Fruit fly (Drosophila melanogaster) whole organism, embryonic: ENCODE measurements around the gene mRRF2.

Experiments
- ATbp ChIP-seq: fragments of 200-800 bp; sonication (Bioruptor generic); optimal IDR thresholded peaks from 2 replicates; lab custom pipeline; 2017; ENCODE audit warnings: missing biosample characterization, mild to moderate bottlenecking, missing genetic modification characterization, missing genetic modification reagents
- Abd-B ChIP-seq: fragments of 200-800 bp; sonication (Bioruptor generic); optimal IDR thresholded peaks from 2 replicates; lab custom pipeline; 2018; ENCODE audit warnings: missing biosample characterization, mild to moderate bottlenecking, missing genetic modification characterization, moderate library complexity
- C15 ChIP-seq: fragments of 200-800 bp; sonication (Bioruptor generic); IDR thresholded peaks from 3 replicates; pipeline ENCODE4 v1.3.6; 2022; ENCODE audit warnings: missing biosample characterization, missing genetic modification characterization
- CG10543 ChIP-seq: fragments of 200-800 bp; sonication (Bioruptor generic); optimal IDR thresholded peaks from 3 replicates; lab custom pipeline; 2017; ENCODE audit warnings: missing biosample characterization, mild to moderate bottlenecking, missing genetic modification characterization, moderate library complexity
- CG10959 ChIP-seq: fragments of 200-800 bp; sonication (Bioruptor generic); IDR thresholded peaks from 2 replicates; pipeline ENCODE4 v1.3.6; 2022; ENCODE audit warnings: missing biosample characterization, missing genetic modification characterization
- CG11695 ChIP-seq: fragments of 200-800 bp; sonication (Bioruptor generic); IDR thresholded peaks from 3 replicates; pipeline ENCODE4 v1.3.6; 2022; ENCODE audit warnings: missing biosample characterization, missing genetic modification characterization
- CG12659 ChIP-seq: fragments of 200-800 bp; sonication (Bioruptor generic); optimal IDR thresholded peaks from 3 replicates; lab custom pipeline; 2017; ENCODE audit warnings: mild to moderate bottlenecking, missing biosample characterization, missing genetic modification reagents, missing genetic modification characterization
- CG15479 ChIP-seq: fragments of 200-800 bp; sonication (Bioruptor generic); optimal IDR thresholded peaks from 3 replicates; lab custom pipeline; 2019; ENCODE audit warnings: missing biosample characterization, mild to moderate bottlenecking, missing genetic modification characterization, moderate library complexity
- CG17361 ChIP-seq: fragments of 200-800 bp; sonication (Bioruptor generic); IDR thresholded peaks from 3 replicates; pipeline ENCODE4 v1.3.6; 2022; ENCODE audit warnings: missing biosample characterization, missing genetic modification characterization
- CG17829 ChIP-seq: fragments of 200-800 bp; optimal IDR thresholded peaks from 2 replicates; lab custom pipeline; 2019; ENCODE audit warnings: missing biosample characterization, mild to moderate bottlenecking, missing genetic modification characterization, moderate library complexity
- CG1832 ChIP-seq: fragments of 200-800 bp; sonication (Bioruptor generic); optimal IDR thresholded peaks from 2 replicates; lab custom pipeline; 2017; ENCODE audit warnings: missing biosample characterization, mild to moderate bottlenecking, missing genetic modification characterization, inconsistent platforms
- CG3407 ChIP-seq: fragments of 200-800 bp; sonication (Bioruptor generic); optimal IDR thresholded peaks from 2 replicates; lab custom pipeline; 2018; ENCODE audit warnings: missing biosample characterization, mild to moderate bottlenecking, missing genetic modification characterization
- CG3838 ChIP-seq: fragments of 200-800 bp; sonication (Bioruptor generic); optimal IDR thresholded peaks from 3 replicates; lab custom pipeline; 2016; ENCODE audit warnings: missing biosample characterization, missing genetic modification characterization
- CG4730 ChIP-seq: fragments of 200-800 bp; sonication (Bioruptor generic); IDR thresholded peaks from 2 replicates; pipeline ENCODE4 v1.3.6; 2022; ENCODE audit warnings: missing biosample characterization, missing genetic modification characterization
- CG6175 ChIP-seq: fragments of 200-800 bp; sonication (Bioruptor generic); IDR thresholded peaks from 3 replicates; pipeline ENCODE4 v1.3.6; 2022; ENCODE audit warnings: missing biosample characterization, missing genetic modification characterization
- CG7372 ChIP-seq: fragments of 200-800 bp; sonication (Bioruptor generic); IDR thresholded peaks from 2 replicates; pipeline ENCODE4 v1.3.6; 2022; ENCODE audit warnings: missing biosample characterization, missing genetic modification characterization
- CG7839 ChIP-seq: fragments of 200-800 bp; sonication (Bioruptor generic); optimal IDR thresholded peaks from 3 replicates; lab custom pipeline; 2018; ENCODE audit warnings: missing biosample characterization, mild to moderate bottlenecking, missing genetic modification characterization, moderate library complexity
- CG9817 ChIP-seq: fragments of 200-800 bp; sonication (Bioruptor generic); optimal IDR thresholded peaks from 2 replicates; lab custom pipeline; 2018; ENCODE audit warnings: missing biosample characterization, mild to moderate bottlenecking, missing genetic modification characterization, moderate library complexity
- Dbx ChIP-seq: fragments of 200-800 bp; sonication (Bioruptor generic); IDR thresholded peaks from 3 replicates; pipeline ENCODE4 v1.3.6; 2022; ENCODE audit warnings: missing biosample characterization, missing genetic modification characterization
- Ets65A ChIP-seq: fragments of 200-800 bp; sonication (Bioruptor generic); peaks from one replicate; lab custom pipeline; 2016; ENCODE audit warnings: missing biosample characterization, missing genetic modification characterization
- Med ChIP-seq: fragments of 200-800 bp; sonication (Bioruptor generic); peaks from one replicate; lab custom pipeline; 2016; ENCODE audit warnings: missing biosample characterization, missing genetic modification characterization, mild to moderate bottlenecking, inconsistent platforms, moderate library complexity
- Scr ChIP-seq: fragments of 200-800 bp; sonication (Bioruptor generic); IDR thresholded peaks from 2 replicates; pipeline ENCODE4 v1.3.6; 2022; ENCODE audit warnings: missing biosample characterization, missing genetic modification characterization; ENCODE audit not compliant: partially characterized antibody
- aop ChIP-seq: fragments of 200-800 bp; sonication (Bioruptor generic); IDR thresholded peaks from 2 replicates; pipeline ENCODE4 v1.3.6; 2022; ENCODE audit warnings: missing biosample characterization, missing genetic modification characterization
- ap ChIP-seq: fragments of 200-800 bp; sonication (Bioruptor generic); IDR thresholded peaks from 2 replicates; pipeline ENCODE4 v1.3.6; 2022; ENCODE audit warnings: missing biosample characterization, missing genetic modification characterization
- ash1 ChIP-seq: fragments of 200-800 bp; sonication (Bioruptor generic); optimal IDR thresholded peaks from 2 replicates; lab custom pipeline; 2018; ENCODE audit warnings: missing biosample characterization, mild to moderate bottlenecking, missing genetic modification characterization
- bowl ChIP-seq: fragments of 200-800 bp; sonication (Bioruptor generic); IDR thresholded peaks from 2 replicates; pipeline ENCODE4 v1.3.6; 2022; ENCODE audit warnings: missing biosample characterization, missing genetic modification characterization
- chinmo ChIP-seq: fragments of 200-800 bp; sonication (Bioruptor generic); IDR thresholded peaks from 4 replicates; pipeline ENCODE4 v1.3.6; 2022; ENCODE audit warnings: missing biosample characterization, missing genetic modification characterization; ENCODE audit not compliant: partially characterized antibody
- crol ChIP-seq: fragments of 200-800 bp; sonication (Bioruptor generic); IDR thresholded peaks from 2 replicates; pipeline ENCODE4 v1.3.6; 2022; ENCODE audit warnings: missing biosample characterization, missing genetic modification characterization
- ftz-f1 ChIP-seq: fragments of 200-800 bp; sonication (Bioruptor generic); optimal IDR thresholded peaks from 2 replicates; lab custom pipeline; 2016; ENCODE audit warnings: missing biosample characterization, missing genetic modification characterization
- gce ChIP-seq: fragments of 200-800 bp; sonication (Bioruptor generic); IDR thresholded peaks from 3 replicates; pipeline ENCODE4 v1.3.6; 2022; ENCODE audit warnings: missing biosample characterization, missing genetic modification characterization
- hb ChIP-seq: fragments of 200-800 bp; sonication (Bioruptor generic); IDR thresholded peaks from 3 replicates; pipeline ENCODE4 v1.3.6; 2022; ENCODE audit warnings: missing biosample characterization, missing genetic modification characterization; ENCODE audit not compliant: partially characterized antibody
- klu ChIP-seq: fragments of 200-800 bp; sonication (Bioruptor generic); IDR thresholded peaks from 2 replicates; pipeline ENCODE4 v1.3.6; 2022; ENCODE audit warnings: missing biosample characterization, missing genetic modification characterization
- knrl ChIP-seq: fragments of 200-800 bp; sonication (Bioruptor generic); IDR thresholded peaks from 3 replicates; pipeline ENCODE4 v1.3.6; 2022; ENCODE audit warnings: missing biosample characterization, missing genetic modification characterization; ENCODE audit not compliant: partially characterized antibody
- lola ChIP-seq, 3 experiments: fragments of >200 bp in 2 of 3; fragments of 200-800 bp in 1 of 3; sonication (Bioruptor generic) in 1 of 3; optimal IDR thresholded peaks; 2 replicates each; lab custom pipeline; 2017 to 2019; ENCODE audit warnings: missing biosample characterization in 3 of 3, missing genetic modification characterization in 3 of 3, mild to moderate bottlenecking in 1 of 3, moderate library complexity in 1 of 3
- lov ChIP-seq, 2 experiments: fragments of 200-800 bp in 1 of 2; fragments of >200 bp in 1 of 2; sonication (Bioruptor generic) in 1 of 2; IDR thresholded peaks in 1 of 2; optimal IDR thresholded peaks in 1 of 2; 2 replicates in 1 of 2; 3 replicates in 1 of 2; pipeline versions ENCODE4 v1.3.6 to Lab custom; 2017 to 2022; ENCODE audit warnings: missing biosample characterization in 1 of 2, missing genetic modification characterization in 1 of 2
- luna ChIP-seq: fragments of 200-800 bp; sonication (Bioruptor generic); optimal IDR thresholded peaks from 2 replicates; lab custom pipeline; 2016; ENCODE audit warnings: missing biosample characterization, missing genetic modification characterization
- maf-S ChIP-seq: fragments of 200-800 bp; sonication (Bioruptor generic); optimal IDR thresholded peaks from 2 replicates; lab custom pipeline; 2016; ENCODE audit warnings: missing biosample characterization, missing genetic modification characterization
- p53 ChIP-seq: fragments of 200-800 bp; sonication (Bioruptor generic); optimal IDR thresholded peaks from 2 replicates; lab custom pipeline; 2016; ENCODE audit warnings: missing biosample characterization, missing genetic modification characterization
- phol ChIP-seq: fragments of 200-800 bp; sonication (Bioruptor generic); optimal IDR thresholded peaks from 3 replicates; lab custom pipeline; 2018; ENCODE audit warnings: missing biosample characterization, mild to moderate bottlenecking, missing genetic modification characterization, moderate library complexity
- pros ChIP-seq: fragments of 200-800 bp; sonication (Bioruptor generic); optimal IDR thresholded peaks from 3 replicates; lab custom pipeline; 2019; ENCODE audit warnings: missing biosample characterization, mild to moderate bottlenecking, missing genetic modification characterization, moderate library complexity
- pum ChIP-seq: fragments of 200-800 bp; sonication (Bioruptor generic); optimal IDR thresholded peaks from 2 replicates; lab custom pipeline; 2016; ENCODE audit warnings: missing biosample characterization, missing genetic modification characterization
- ranshi ChIP-seq: fragments of 200-800 bp; sonication (Bioruptor generic); IDR thresholded peaks from 2 replicates; pipeline ENCODE4 v1.3.6; 2022; ENCODE audit warnings: missing biosample characterization, missing genetic modification characterization
- sens ChIP-seq: fragments of 200-800 bp; sonication (Bioruptor generic); peaks from one replicate; lab custom pipeline; 2016; ENCODE audit warnings: missing biosample characterization, missing genetic modification characterization
- slou ChIP-seq: fragments of 200-800 bp; sonication (Bioruptor generic); optimal IDR thresholded peaks from 3 replicates; lab custom pipeline; 2016; ENCODE audit warnings: missing biosample characterization, missing genetic modification characterization
- slp2 ChIP-seq: fragments of 200-800 bp; sonication (Bioruptor generic); optimal IDR thresholded peaks from 2 replicates; lab custom pipeline; 2016; ENCODE audit warnings: missing biosample characterization, missing genetic modification characterization
- sr ChIP-seq: fragments of 200-800 bp; sonication (Bioruptor generic); IDR thresholded peaks from 3 replicates; pipeline ENCODE4 v1.3.6; 2022; ENCODE audit warnings: missing biosample characterization, missing genetic modification characterization
- unpg ChIP-seq: fragments of 200-800 bp; sonication (Bioruptor generic); optimal IDR thresholded peaks from 3 replicates; lab custom pipeline; 2018; ENCODE audit warnings: missing biosample characterization, mild to moderate bottlenecking, missing genetic modification characterization, moderate library complexity

mRRF2 gene

dm6 chr3R:22597344-22597954 is 16.0 kb upstream of the mRRF2 start (continued):
- no peak for TF ChIP-seq lov (optimal IDR thresholded peaks at IDR 0.05; lab: Kevin White, UChicago)
- TF ChIP-seq lov (GFP tag; IDR thresholded peaks at IDR 0.05; lab: Robert Waterston, UW) = peak; percentile 81
- peak; percentile 47 for TF ChIP-seq CG12659 (GFP tag; lab: Kevin White, UChicago)
- no peak for TF ChIP-seq CG7839
- TF ChIP-seq ATbp = peak; percentile 87
- TF ChIP-seq unpg (GFP tag; lab: Kevin White, UChicago) = no peak
- 0 out of 2 replicates have a peak, but pooled peaks have one; percentile 10 for TF ChIP-seq bowl (GFP tag; lab: Robert Waterston, UW)
- no peak for TF ChIP-seq sr
- peak; percentile 70 for TF ChIP-seq CG17829 (tag; lab: Kevin White, UChicago)
- peak; percentile 74 for TF ChIP-seq CG9817 (tag; lab: Kevin White, UChicago)
- peak; percentile 70 for TF ChIP-seq CG3407 (GFP tag; lab: Kevin White, UChicago)
- TF ChIP-seq CG6175 (GFP tag; lab: Robert Waterston, UW) = no peak
- TF ChIP-seq sens (GFP tag; lab: Kevin White, UChicago) = peak; percentile 97
- TF ChIP-seq ash1 (GFP tag; lab: Kevin White, UChicago) = no peak
- TF ChIP-seq slou (GFP tag; lab: Kevin White, UChicago) = no peak
- TF ChIP-seq maf-S (GFP tag; lab: Kevin White, UChicago) = peak; percentile 32
- 0 out of 2 replicates have a peak, but pooled peaks have one; percentile 5 for TF ChIP-seq aop
- TF ChIP-seq klu = peak; percentile 47; the same call in 1 of the 2 replicates
- 0 out of 2 replicates have a peak, but pooled peaks have one; percentile 37 for TF ChIP-seq CG7372
- peak; percentile 83 for TF ChIP-seq ranshi (GFP tag; lab: Robert Waterston, UW)
- peak; percentile 24 for TF ChIP-seq p53
- TF ChIP-seq Dbx (GFP tag; lab: Robert Waterston, UW) = peak; percentile 55; the same call in 1 of the 3 replicates
- no peak; the same call in 2 of the 3 replicates for TF ChIP-seq CG17361 (GFP tag; lab: Robert Waterston, UW)
- TF ChIP-seq Abd-B (GFP tag; lab: Kevin White, UChicago) = no peak
- TF ChIP-seq ap (GFP tag; lab: Robert Waterston, UW) = peak; percentile 62
- TF ChIP-seq C15 = no peak
- no peak for TF ChIP-seq CG3838
- peak; percentile 77 for TF ChIP-seq phol
- peak; percentile 59 for TF ChIP-seq CG4730 (GFP tag; lab: Robert Waterston, UW)
- peak; percentile 68 for TF ChIP-seq CG11695 (GFP tag; lab: Robert Waterston, UW)
- peak; percentile 56 for TF ChIP-seq CG10959 (GFP tag; lab: Robert Waterston, UW)
- no peak for TF ChIP-seq lola (GFP tag; optimal IDR thresholded peaks at IDR 0.05; lab: Kevin White, UChicago)
- peak; percentile 75 for TF ChIP-seq pum
- no peak for TF ChIP-seq knrl (GFP tag; lab: Robert Waterston, UW)
- peak; percentile 63 for TF ChIP-seq slp2 (GFP tag; lab: Kevin White, UChicago)
- no peak for TF ChIP-seq Scr (GFP tag; lab: Robert Waterston, UW)
- no peak for TF ChIP-seq luna (GFP tag; lab: Kevin White, UChicago)
- TF ChIP-seq CG1832 = no peak

- TF ChIP-seq Ets65A (GFP tag; lab: Kevin White, UChicago) (peak; percentile 7), Med (GFP tag; lab: Kevin White, UChicago) (peak; percentile 1), pros (no peak), gce (GFP tag; lab: Robert Waterston, UW) (no peak), CG15479 (GFP tag; lab: Kevin White, UChicago) (no peak), sr (peak; percentile 93), crol (GFP tag; lab: Robert Waterston, UW) (0 out of 2 replicates have a peak, but pooled peaks have one; percentile 39), CG10543 (GFP tag; lab: Kevin White, UChicago) (peak; percentile 62), hb (0 out of 3 replicates have a peak, but pooled peaks have one; percentile 43), chinmo (GFP tag; lab: Robert Waterston, UW) (0 out of 4 replicates have a peak, but pooled peaks have one; percentile 31), ftz-f1 (peak; percentile 61)
- TF ChIP-seq, all 482 proteins: peak for 8
Observed at dm6 chr3R:22598759-22599158, 14.7 kb upstream of the mRRF2 start.
